Worm (Caenorhabditis elegans): ENCODE measurements around the gene F07C3.16.

F07C3.16 gene

DNA sequence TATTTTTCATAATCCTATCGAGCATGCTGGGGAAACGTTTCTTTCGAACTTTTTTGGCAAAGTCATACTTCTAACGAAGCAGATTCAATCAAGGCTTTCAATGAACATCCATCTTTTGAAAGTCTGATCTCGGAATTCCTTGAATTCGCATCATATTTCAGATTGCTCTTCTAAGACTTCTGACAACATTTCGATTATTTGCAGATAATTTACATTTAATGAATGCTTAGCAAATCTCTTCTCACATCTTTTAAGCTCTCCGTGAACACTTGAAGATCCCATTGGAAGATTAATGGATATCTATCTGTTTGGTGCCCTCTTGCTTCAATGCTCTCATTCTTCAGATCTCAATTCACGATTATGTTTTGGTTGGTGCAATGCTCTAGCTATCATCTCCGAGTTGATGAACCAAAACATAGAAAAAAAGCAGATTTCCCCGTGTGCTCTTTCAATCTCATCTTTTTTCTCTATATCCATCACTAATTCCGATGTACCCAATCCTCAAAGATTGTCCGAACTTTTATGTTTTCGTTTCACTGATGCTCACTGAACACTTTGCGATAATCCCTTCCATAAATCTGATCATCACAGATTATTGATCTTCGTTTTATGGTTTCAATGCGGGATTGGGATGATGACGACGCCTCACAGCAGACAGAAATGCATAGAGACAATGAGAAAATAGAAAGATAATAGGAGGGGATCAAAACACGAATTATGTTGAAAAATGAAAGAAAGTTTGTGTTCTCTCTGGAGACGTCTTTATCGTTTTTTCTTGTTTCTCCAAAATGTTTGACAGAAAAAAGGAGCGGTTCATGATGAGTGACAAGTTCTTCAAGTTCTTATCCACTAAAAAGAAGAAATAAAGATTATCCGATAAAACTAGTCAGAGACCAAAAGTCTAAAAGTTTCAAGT is 17.0 kb upstream of the F07C3.16 start:
- TF ChIP-seq cog-1 (tag; optimal IDR thresholded peaks at IDR 0.05) (no peak), ztf-29 (GFP tag; IDR thresholded peaks at IDR 0.05) (no peak), T22C8.4 (GFP tag; IDR thresholded peaks at IDR 0.05) (no peak), klf-2 (GFP tag; conservative IDR thresholded peaks at IDR 0.05) (no peak), flt-1 (GFP tag; IDR thresholded peaks at IDR 0.05) (no peak), ztf-23 (GFP tag; IDR thresholded peaks at IDR 0.05) (no peak), tab-1 (GFP tag; IDR thresholded peaks at IDR 0.05) (no peak)

DNA sequence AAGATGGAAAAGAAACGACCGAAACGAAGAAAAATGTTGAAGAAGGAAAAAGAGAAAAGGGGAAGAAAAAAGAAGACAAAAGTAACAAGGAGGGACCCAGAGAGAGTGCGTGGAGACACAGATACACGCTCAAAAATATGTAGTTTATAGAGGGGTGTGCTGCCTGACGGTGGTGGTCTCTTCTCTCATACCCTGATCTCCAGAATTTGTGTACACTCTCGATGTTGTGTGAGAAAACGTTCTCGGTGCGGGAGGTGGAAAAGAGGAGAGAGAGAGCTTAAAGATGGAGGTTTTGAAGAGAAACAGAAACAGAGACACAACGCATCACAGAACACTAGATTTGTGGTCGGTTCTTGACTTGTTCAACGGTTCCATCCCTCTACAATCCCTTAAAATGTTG is 16.2 kb upstream of the F07C3.16 start:
- TF ChIP-seq klf-2 (GFP tag; conservative IDR thresholded peaks at IDR 0.05) (no peak), tab-1 (GFP tag; IDR thresholded peaks at IDR 0.05) (no peak), med-1 (GFP tag; optimal IDR thresholded peaks at IDR 0.05; ENCODE audit: insufficient read depth) (no peak), flt-1 (GFP tag; IDR thresholded peaks at IDR 0.05) (0 out of 2 replicates have a peak, but pooled peaks have one; percentile 11), ref-1 (GFP tag; conservative IDR thresholded peaks at IDR 0.05) (no peak), T22C8.4 (GFP tag; IDR thresholded peaks at IDR 0.05) (no peak), cog-1 (tag; optimal IDR thresholded peaks at IDR 0.05) (peak; percentile 27), ztf-23 (GFP tag; IDR thresholded peaks at IDR 0.05) (no peak), ztf-29 (GFP tag; IDR thresholded peaks at IDR 0.05) (no peak)

DNA sequence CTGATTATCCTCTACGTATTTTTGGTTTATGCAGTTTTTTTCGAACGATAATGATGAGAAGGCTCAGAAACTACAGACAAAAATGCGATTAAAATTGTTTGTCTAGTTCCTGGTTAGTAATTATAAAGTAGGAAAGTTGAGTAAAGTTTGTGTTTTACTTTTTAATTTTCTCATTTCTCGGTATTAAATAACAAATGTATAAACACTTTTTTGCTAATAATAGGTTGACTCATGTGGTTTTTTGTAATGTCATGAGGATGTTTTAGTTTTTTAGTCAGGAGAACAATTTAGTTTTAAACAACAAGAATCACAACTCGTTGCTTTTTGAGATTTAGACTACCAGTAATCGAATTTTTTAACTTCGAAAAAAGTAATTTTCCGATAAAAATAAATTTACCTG is 15.3 kb upstream of the F07C3.16 start:
- TF ChIP-seq T22C8.4 (GFP tag; IDR thresholded peaks at IDR 0.05) (no peak), ztf-29 (GFP tag; IDR thresholded peaks at IDR 0.05) (no peak), med-1 (GFP tag; optimal IDR thresholded peaks at IDR 0.05; ENCODE audit: insufficient read depth) (no peak), tab-1 (GFP tag; IDR thresholded peaks at IDR 0.05) (no peak), ztf-23 (GFP tag; IDR thresholded peaks at IDR 0.05) (no peak), klf-2 (GFP tag; conservative IDR thresholded peaks at IDR 0.05) (no peak), flt-1 (GFP tag; IDR thresholded peaks at IDR 0.05) (no peak), ref-1 (GFP tag; conservative IDR thresholded peaks at IDR 0.05) (no peak), cog-1 (tag; optimal IDR thresholded peaks at IDR 0.05) (no peak)

DNA sequence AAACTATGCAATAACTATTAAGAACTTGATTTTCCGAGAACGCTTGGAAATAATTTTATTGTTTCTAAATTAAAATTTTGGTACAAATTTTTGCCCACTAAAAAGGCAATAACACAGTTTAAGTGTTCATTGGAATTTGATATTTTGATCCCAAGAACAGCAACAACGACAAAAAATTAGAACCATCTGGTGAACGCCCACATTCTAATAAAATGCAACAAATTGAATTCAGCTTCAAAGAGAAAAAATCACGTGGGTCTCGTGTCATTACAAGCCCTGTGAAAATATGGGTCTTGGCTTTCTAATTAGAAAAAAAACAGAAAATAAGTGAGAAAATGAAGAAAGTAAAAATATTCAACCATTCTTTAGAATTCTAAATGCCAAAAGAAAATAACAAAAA is 14.5 kb upstream of the F07C3.16 start:
- TF ChIP-seq klf-2 (GFP tag; conservative IDR thresholded peaks at IDR 0.05) (no peak), cog-1 (tag; optimal IDR thresholded peaks at IDR 0.05) (no peak), ztf-29 (GFP tag; IDR thresholded peaks at IDR 0.05) (no peak), med-1 (GFP tag; optimal IDR thresholded peaks at IDR 0.05; ENCODE audit: insufficient read depth) (no peak), ztf-23 (GFP tag; IDR thresholded peaks at IDR 0.05) (no peak), ref-1 (GFP tag; conservative IDR thresholded peaks at IDR 0.05) (no peak), tab-1 (GFP tag; IDR thresholded peaks at IDR 0.05) (no peak), T22C8.4 (GFP tag; IDR thresholded peaks at IDR 0.05) (no peak), flt-1 (GFP tag; IDR thresholded peaks at IDR 0.05) (no peak)

DNA sequence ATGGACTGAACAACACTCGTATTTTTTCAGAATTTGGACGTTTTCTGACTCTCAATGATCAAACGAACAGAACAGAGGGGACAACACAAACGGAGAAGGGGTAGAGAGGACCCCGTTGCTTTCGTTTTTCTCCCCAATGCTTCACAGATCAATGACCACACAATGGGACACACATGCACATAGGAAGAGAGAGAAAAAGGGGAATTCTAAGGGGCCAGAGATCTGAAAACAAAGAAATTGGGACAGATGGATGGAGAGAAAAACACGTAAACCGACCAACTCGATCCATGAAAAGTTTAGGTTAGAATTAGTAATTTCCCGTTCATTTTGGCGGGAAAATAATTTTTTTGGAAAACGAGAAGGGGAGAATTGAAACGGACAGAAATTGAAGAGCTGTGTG is 13.1 kb upstream of the F07C3.16 start:
- no peak for TF ChIP-seq klf-2 (GFP tag; conservative IDR thresholded peaks at IDR 0.05)
- no peak for TF ChIP-seq cog-1 (tag; optimal IDR thresholded peaks at IDR 0.05)
- no peak for TF ChIP-seq tab-1 (GFP tag; IDR thresholded peaks at IDR 0.05)
- TF ChIP-seq T22C8.4 (GFP tag; IDR thresholded peaks at IDR 0.05): no peak
- TF ChIP-seq flt-1 (GFP tag; IDR thresholded peaks at IDR 0.05): no peak
- TF ChIP-seq ztf-23 (GFP tag; IDR thresholded peaks at IDR 0.05): no peak
- no peak for TF ChIP-seq med-1 (GFP tag; optimal IDR thresholded peaks at IDR 0.05; ENCODE audit: insufficient read depth)
- no peak for TF ChIP-seq ref-1 (GFP tag; conservative IDR thresholded peaks at IDR 0.05)
- no peak for TF ChIP-seq ztf-29 (GFP tag; IDR thresholded peaks at IDR 0.05)

DNA sequence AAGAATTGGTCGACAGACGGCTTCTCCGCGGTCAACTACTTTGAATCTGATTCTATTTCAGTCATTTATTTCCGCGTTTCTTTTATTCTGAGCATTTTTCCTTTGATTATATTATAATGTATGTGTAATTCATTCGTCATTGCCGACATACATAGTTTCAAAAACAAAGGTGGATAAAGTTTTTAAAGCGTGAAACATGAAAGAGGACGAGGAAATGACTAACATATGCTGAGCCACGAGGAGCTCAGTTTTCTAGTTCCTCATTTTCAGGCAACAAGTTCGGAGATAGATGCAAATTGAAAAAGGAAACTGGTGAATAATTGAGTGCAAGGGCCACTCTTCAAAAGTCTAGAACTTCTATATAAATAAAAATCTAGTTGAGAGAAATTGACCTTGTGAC is 10.8 kb upstream of the F07C3.16 start:
- TF ChIP-seq flt-1 (GFP tag; IDR thresholded peaks at IDR 0.05): no peak
- TF ChIP-seq ref-1 (GFP tag; conservative IDR thresholded peaks at IDR 0.05): no peak
- TF ChIP-seq ztf-29 (GFP tag; IDR thresholded peaks at IDR 0.05): no peak
- TF ChIP-seq cog-1 (tag; optimal IDR thresholded peaks at IDR 0.05): no peak
- no peak for TF ChIP-seq med-1 (GFP tag; optimal IDR thresholded peaks at IDR 0.05; ENCODE audit: insufficient read depth)
- TF ChIP-seq klf-2 (GFP tag; conservative IDR thresholded peaks at IDR 0.05): no peak
- no peak for TF ChIP-seq tab-1 (GFP tag; IDR thresholded peaks at IDR 0.05)
- no peak for TF ChIP-seq T22C8.4 (GFP tag; IDR thresholded peaks at IDR 0.05)
- no peak for TF ChIP-seq ztf-23 (GFP tag; IDR thresholded peaks at IDR 0.05)

DNA sequence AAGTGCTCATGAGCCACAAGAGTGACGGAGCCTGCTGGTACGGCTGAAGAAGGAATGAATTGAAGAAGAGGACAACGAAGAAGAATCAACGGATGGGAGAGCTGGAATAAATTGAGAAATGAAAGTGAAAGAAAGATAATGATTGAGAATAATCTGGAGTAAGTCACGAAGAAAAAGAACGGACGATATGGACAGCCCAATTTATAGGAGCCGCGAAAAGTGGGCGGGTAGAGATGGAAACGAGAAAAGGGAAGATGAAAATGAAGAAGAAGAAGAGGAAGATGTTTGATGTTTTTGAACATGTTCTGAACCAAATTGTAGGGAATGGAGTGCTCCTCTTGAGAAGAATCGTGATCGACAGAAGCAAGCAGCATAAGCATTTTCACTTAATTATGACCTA is 9.0 kb upstream of the F07C3.16 start, which contains the start of gene slc-17.7:
Gene slc-17.7 (minus strand): TSS at position 101 of the 400 bp plus-strand sequence.
- TF ChIP-seq cog-1 (tag; optimal IDR thresholded peaks at IDR 0.05) (no peak), tab-1 (GFP tag; IDR thresholded peaks at IDR 0.05) (no peak), ref-1 (GFP tag; conservative IDR thresholded peaks at IDR 0.05) (no peak), T22C8.4 (GFP tag; IDR thresholded peaks at IDR 0.05) (no peak), flt-1 (GFP tag; IDR thresholded peaks at IDR 0.05) (no peak), ztf-23 (GFP tag; IDR thresholded peaks at IDR 0.05) (no peak), ztf-29 (GFP tag; IDR thresholded peaks at IDR 0.05) (no peak), klf-2 (GFP tag; conservative IDR thresholded peaks at IDR 0.05) (no peak), med-1 (GFP tag; optimal IDR thresholded peaks at IDR 0.05; ENCODE audit: insufficient read depth) (no peak)

DNA sequence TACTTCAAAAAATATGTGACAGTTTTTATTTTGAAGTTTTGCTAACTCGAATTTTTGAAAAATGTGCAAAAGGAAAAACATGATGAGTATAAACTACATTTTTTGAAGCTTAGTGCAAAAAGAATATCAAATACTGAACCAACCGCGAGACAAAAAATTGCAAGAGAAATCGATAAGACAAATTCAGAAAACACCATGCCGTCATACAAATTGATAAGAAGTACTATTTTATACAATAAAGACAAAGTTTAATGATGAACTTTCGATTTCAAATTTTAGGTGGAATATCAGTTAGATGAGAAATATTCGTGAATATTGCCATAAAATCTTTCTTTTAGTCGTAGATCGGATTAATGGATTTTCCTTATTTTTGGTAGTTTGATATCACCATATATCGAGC is 5.3 kb upstream of the F07C3.16 start:
- TF ChIP-seq klf-2 (GFP tag; conservative IDR thresholded peaks at IDR 0.05) (no peak), T22C8.4 (GFP tag; IDR thresholded peaks at IDR 0.05) (no peak), tab-1 (GFP tag; IDR thresholded peaks at IDR 0.05) (no peak), cog-1 (tag; optimal IDR thresholded peaks at IDR 0.05) (no peak), ref-1 (GFP tag; conservative IDR thresholded peaks at IDR 0.05) (no peak), flt-1 (GFP tag; IDR thresholded peaks at IDR 0.05) (no peak), ztf-23 (GFP tag; IDR thresholded peaks at IDR 0.05) (no peak)

DNA sequence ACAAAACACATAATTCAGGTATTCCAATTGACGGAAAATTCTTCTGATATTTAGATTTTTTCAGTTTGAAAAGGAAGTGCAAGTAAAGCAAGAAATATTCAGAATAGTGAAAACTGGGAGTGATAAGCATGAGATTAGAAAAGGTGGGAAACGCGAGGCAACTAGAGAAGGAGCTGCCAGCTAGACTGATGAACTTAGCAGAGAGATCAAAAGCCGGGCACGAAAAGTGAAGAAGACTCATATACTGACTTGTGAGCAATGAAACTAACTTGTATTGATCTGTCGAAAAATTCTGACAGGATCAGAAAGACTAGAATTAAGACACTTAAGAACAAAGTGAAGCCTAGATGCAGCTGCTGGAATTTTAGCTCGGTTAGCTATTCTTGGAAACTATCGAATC is 4.1 kb upstream of the F07C3.16 start, which contains the start of gene nhr-36:
Gene nhr-36 (minus strand): TSS at position 101 of the 400 bp plus-strand sequence.
- TF ChIP-seq cog-1 (tag; optimal IDR thresholded peaks at IDR 0.05): no peak
- TF ChIP-seq tab-1 (GFP tag; IDR thresholded peaks at IDR 0.05): no peak
- TF ChIP-seq T22C8.4 (GFP tag; IDR thresholded peaks at IDR 0.05): no peak
- TF ChIP-seq med-1 (GFP tag; optimal IDR thresholded peaks at IDR 0.05; ENCODE audit: insufficient read depth): no peak
- TF ChIP-seq ref-1 (GFP tag; conservative IDR thresholded peaks at IDR 0.05): no peak
- no peak for TF ChIP-seq flt-1 (GFP tag; IDR thresholded peaks at IDR 0.05)
- TF ChIP-seq ztf-23 (GFP tag; IDR thresholded peaks at IDR 0.05): no peak
- TF ChIP-seq ztf-29 (GFP tag; IDR thresholded peaks at IDR 0.05): no peak
- TF ChIP-seq klf-2 (GFP tag; conservative IDR thresholded peaks at IDR 0.05): no peak

Data from whole organism, midembryonic.